Fruit fly (Drosophila melanogaster): ENCODE results near the gene beat-Ic.

DNA sequence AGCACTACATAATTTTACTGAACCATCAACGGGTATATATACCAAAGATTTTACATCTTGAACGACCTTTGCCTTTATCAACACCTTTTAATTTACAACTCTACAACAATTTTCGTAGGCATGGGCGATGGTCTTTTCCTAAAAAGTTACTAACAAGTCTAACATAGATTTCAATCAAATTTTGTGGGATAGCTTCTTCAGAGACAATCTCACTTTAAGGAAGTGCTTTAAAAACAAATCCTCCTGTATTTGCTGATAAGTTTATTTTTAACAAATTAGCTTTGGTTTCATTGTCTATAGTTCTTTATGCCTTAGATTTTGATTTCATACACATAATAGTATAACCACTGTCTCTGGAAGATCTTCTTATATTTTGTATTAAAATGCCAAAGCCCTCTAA is 42.5 kb upstream of the beat-Ic start, which contains the start of gene CG18063:
- TF ChIP-seq usp (GFP tag; optimal IDR thresholded peaks at IDR 0.05) (no peak), Dll (optimal IDR thresholded peaks at IDR 0.05) (no peak), CG8478 (optimal IDR thresholded peaks at IDR 0.05) (no peak), psq (optimal IDR thresholded peaks at IDR 0.05) (no peak)

Measured in whole organism.